Fruit fly (Drosophila melanogaster) whole organism, embryonic: ENCODE results near the gene CG14024.

Experiments
- Aef1 ChIP-seq: fragments of 200-800 bp; sonication (Bioruptor generic); IDR thresholded peaks from 3 replicates; pipeline ENCODE4 v1.3.6; 2022; ENCODE audit warnings: missing biosample characterization, missing genetic modification characterization
- Atf3 ChIP-seq: fragments of 200-800 bp; sonication (Bioruptor generic); optimal IDR thresholded peaks from 3 replicates; lab custom pipeline; 2016; ENCODE audit warnings: missing biosample characterization, missing genetic modification characterization
- Atf6 ChIP-seq: fragments of 200-800 bp; sonication (Bioruptor generic); IDR thresholded peaks from 2 replicates; pipeline ENCODE4 v1.3.6; 2022; ENCODE audit warnings: missing biosample characterization, missing genetic modification characterization
- Bgb ChIP-seq: fragments of 200-800 bp; sonication (Bioruptor generic); IDR thresholded peaks from 2 replicates; pipeline ENCODE4 v1.3.6; 2022; ENCODE audit warnings: missing biosample characterization, missing genetic modification characterization; ENCODE audit not compliant: partially characterized antibody
- CG1233 ChIP-seq: fragments of 200-800 bp; sonication (Bioruptor generic); optimal IDR thresholded peaks from 4 replicates; lab custom pipeline; 2018; ENCODE audit warnings: missing biosample characterization, mild to moderate bottlenecking, missing genetic modification characterization
- CG15269 ChIP-seq: fragments of 200-800 bp; sonication (Bioruptor generic); optimal IDR thresholded peaks from 2 replicates; lab custom pipeline; 2018; ENCODE audit warnings: missing biosample characterization, mild to moderate bottlenecking, missing genetic modification characterization, moderate library complexity
- CG15479 ChIP-seq: fragments of 200-800 bp; sonication (Bioruptor generic); optimal IDR thresholded peaks from 3 replicates; lab custom pipeline; 2019; ENCODE audit warnings: missing biosample characterization, mild to moderate bottlenecking, missing genetic modification characterization, moderate library complexity
- CG18764 ChIP-seq: fragments of 200-800 bp; sonication (Bioruptor generic); optimal IDR thresholded peaks from 3 replicates; lab custom pipeline; 2016; ENCODE audit warnings: missing biosample characterization, missing genetic modification characterization
- CG2129 ChIP-seq: fragments of 200-800 bp; sonication (Bioruptor generic); IDR thresholded peaks from 2 replicates; pipeline ENCODE4 v1.3.6; 2022; ENCODE audit warnings: missing biosample characterization, missing genetic modification characterization; ENCODE audit not compliant: partially characterized antibody
- CG2199 ChIP-seq: fragments of 200-800 bp; sonication (Bioruptor generic); IDR thresholded peaks from 3 replicates; pipeline ENCODE4 v1.3.6; 2022; ENCODE audit warnings: missing biosample characterization, missing genetic modification characterization
- CG31441 ChIP-seq: fragments of 200-800 bp; sonication (Bioruptor generic); IDR thresholded peaks from 2 replicates; pipeline ENCODE4 v1.3.6; 2022; ENCODE audit warnings: missing biosample characterization, missing genetic modification characterization
- CG3995 ChIP-seq: fragments of 200-800 bp; sonication (Bioruptor generic); optimal IDR thresholded peaks from 3 replicates; lab custom pipeline; 2016; ENCODE audit warnings: missing biosample characterization, missing genetic modification characterization
- CG42726 ChIP-seq: fragments of 200-800 bp; sonication (Bioruptor generic); IDR thresholded peaks from 2 replicates; pipeline ENCODE4 v1.3.6; 2022; ENCODE audit warnings: missing biosample characterization, missing genetic modification characterization; ENCODE audit not compliant: partially characterized antibody
- CG6689 ChIP-seq: fragments of 200-800 bp; sonication (Bioruptor generic); IDR thresholded peaks from 2 replicates; pipeline ENCODE4 v1.3.6; 2022; ENCODE audit warnings: missing biosample characterization, missing genetic modification characterization
- CG6791 ChIP-seq: fragments of 200-800 bp; sonication (Bioruptor generic); IDR thresholded peaks from 3 replicates; pipeline ENCODE4 v1.3.6; 2022; ENCODE audit warnings: missing biosample characterization, missing genetic modification characterization; ENCODE audit not compliant: partially characterized antibody
- CG6854 ChIP-seq: fragments of 200-800 bp; sonication (Bioruptor generic); optimal IDR thresholded peaks from 3 replicates; lab custom pipeline; 2017; ENCODE audit warnings: missing biosample characterization, mild to moderate bottlenecking, missing genetic modification characterization
- CG7786 ChIP-seq: fragments of 200-800 bp; sonication (Bioruptor generic); optimal IDR thresholded peaks from 2 replicates; lab custom pipeline; 2016; ENCODE audit warnings: missing biosample characterization, missing genetic modification characterization
- CG7987 ChIP-seq: fragments of 200-800 bp; sonication (Bioruptor generic); optimal IDR thresholded peaks from 2 replicates; lab custom pipeline; 2018; ENCODE audit warnings: missing biosample characterization, mild to moderate bottlenecking, missing genetic modification characterization, moderate library complexity
- CG8388 ChIP-seq: fragments of 200-800 bp; sonication (Bioruptor generic); optimal IDR thresholded peaks from 2 replicates; lab custom pipeline; 2019; ENCODE audit warnings: missing biosample characterization, mild to moderate bottlenecking, missing genetic modification characterization, moderate library complexity
- CG9727 ChIP-seq: fragments of 200-800 bp; sonication (Bioruptor generic); optimal IDR thresholded peaks from 3 replicates; lab custom pipeline; 2017; ENCODE audit warnings: missing biosample characterization, mild to moderate bottlenecking, missing genetic modification characterization
- D19A ChIP-seq: fragments of 200-800 bp; optimal IDR thresholded peaks from 3 replicates; lab custom pipeline; 2019; ENCODE audit warnings: missing biosample characterization, mild to moderate bottlenecking, missing genetic modification characterization, moderate library complexity
- Dbx ChIP-seq: fragments of 200-800 bp; sonication (Bioruptor generic); IDR thresholded peaks from 3 replicates; pipeline ENCODE4 v1.3.6; 2022; ENCODE audit warnings: missing biosample characterization, missing genetic modification characterization
- E2f2 ChIP-seq: fragments of 200-800 bp; sonication (Bioruptor generic); IDR thresholded peaks from 2 replicates; pipeline ENCODE4 v1.3.6; 2022; ENCODE audit warnings: missing biosample characterization, missing genetic modification characterization
- ERR ChIP-seq: fragments of 200-800 bp; sonication (Bioruptor generic); optimal IDR thresholded peaks from 2 replicates; lab custom pipeline; 2016; ENCODE audit warnings: missing biosample characterization, missing genetic modification characterization
- HLHmδ ChIP-seq: fragments of 200-800 bp; sonication (Bioruptor generic); optimal IDR thresholded peaks from 2 replicates; lab custom pipeline; 2018; ENCODE audit warnings: missing biosample characterization, mild to moderate bottlenecking, missing genetic modification characterization, moderate library complexity
- MESR4 ChIP-seq: fragments of 200-800 bp; sonication (Bioruptor generic); optimal IDR thresholded peaks from 2 replicates; lab custom pipeline; 2018; ENCODE audit warnings: missing biosample characterization, mild to moderate bottlenecking, missing genetic modification characterization, moderate library complexity
- Med ChIP-seq: fragments of 200-800 bp; sonication (Bioruptor generic); peaks from one replicate; lab custom pipeline; 2016; ENCODE audit warnings: missing biosample characterization, missing genetic modification characterization, mild to moderate bottlenecking, inconsistent platforms, moderate library complexity
- Nf-YC ChIP-seq: fragments of 200-800 bp; optimal IDR thresholded peaks from 3 replicates; lab custom pipeline; 2019; ENCODE audit warnings: missing biosample characterization, mild to moderate bottlenecking, missing genetic modification characterization, moderate library complexity
- NfI ChIP-seq: fragments of 200-800 bp; sonication (Bioruptor generic); optimal IDR thresholded peaks from 3 replicates; lab custom pipeline; 2018; ENCODE audit warnings: missing biosample characterization, mild to moderate bottlenecking, missing genetic modification characterization, moderate library complexity
- Oaz ChIP-seq: fragments of 200-800 bp; sonication (Bioruptor generic); IDR thresholded peaks from 2 replicates; pipeline ENCODE4 v1.3.6; 2022; ENCODE audit warnings: missing biosample characterization, missing genetic modification characterization
- Xrp1 ChIP-seq: fragments of 200-800 bp; sonication (Bioruptor generic); IDR thresholded peaks from 2 replicates; pipeline ENCODE4 v1.3.6; 2022; ENCODE audit warnings: missing biosample characterization, missing genetic modification characterization
- abd-A ChIP-seq: fragments of 200-800 bp; sonication (Bioruptor generic); optimal IDR thresholded peaks from 3 replicates; lab custom pipeline; 2019; ENCODE audit warnings: missing biosample characterization, mild to moderate bottlenecking, missing genetic modification characterization, moderate library complexity
- bsh ChIP-seq, 2 experiments: fragments of 200-800 bp; sonication (Bioruptor generic); optimal IDR thresholded peaks; 2 replicates each; lab custom pipeline; 2017 to 2018; ENCODE audit warnings: mild to moderate bottlenecking in 2 of 2, missing biosample characterization in 2 of 2, missing genetic modification characterization in 2 of 2, moderate library complexity in 1 of 2
- ci ChIP-seq: fragments of 200-800 bp; sonication (Bioruptor generic); IDR thresholded peaks from 3 replicates; pipeline ENCODE4 v1.3.6; 2022; ENCODE audit warnings: missing biosample characterization, missing genetic modification characterization
- dm ChIP-seq: fragments of 200-800 bp; sonication (Bioruptor generic); optimal IDR thresholded peaks from 3 replicates; lab custom pipeline; 2016; ENCODE audit warnings: missing biosample characterization, missing genetic modification characterization
- dmrt99B ChIP-seq: fragments of 200-800 bp; sonication (Bioruptor generic); optimal IDR thresholded peaks from 2 replicates; lab custom pipeline; 2018; ENCODE audit warnings: missing biosample characterization, mild to moderate bottlenecking, missing genetic modification characterization, moderate library complexity
- en ChIP-seq: fragments of 200-800 bp; sonication (Bioruptor generic); optimal IDR thresholded peaks from 2 replicates; lab custom pipeline; 2016; ENCODE audit warnings: missing biosample characterization, missing genetic modification characterization
- ewg ChIP-seq: fragments of 200-800 bp; sonication (Bioruptor generic); optimal IDR thresholded peaks from 3 replicates; lab custom pipeline; 2017; ENCODE audit warnings: mild to moderate bottlenecking, missing biosample characterization, missing genetic modification reagents, missing genetic modification characterization
- ken ChIP-seq: fragments of 200-800 bp; sonication (Bioruptor generic); IDR thresholded peaks from 3 replicates; pipeline ENCODE4 v1.3.6; 2022; ENCODE audit warnings: missing biosample characterization, missing genetic modification characterization
- lmd ChIP-seq: fragments of 200-800 bp; sonication (Bioruptor generic); IDR thresholded peaks from 2 replicates; pipeline ENCODE4 v1.3.6; 2022; ENCODE audit warnings: missing biosample characterization, missing genetic modification characterization
- mld ChIP-seq: fragments of 200-800 bp; sonication (Bioruptor generic); IDR thresholded peaks from 3 replicates; pipeline ENCODE4 v1.3.6; 2022; ENCODE audit warnings: missing biosample characterization, missing genetic modification characterization; ENCODE audit not compliant: partially characterized antibody
- nerfin-2 ChIP-seq: fragments of 200-800 bp; sonication (Bioruptor generic); IDR thresholded peaks from 2 replicates; pipeline ENCODE4 v1.3.6; 2022; ENCODE audit warnings: missing biosample characterization, missing genetic modification characterization; ENCODE audit not compliant: partially characterized antibody
- odd ChIP-seq: fragments of 200-800 bp; sonication (Bioruptor generic); optimal IDR thresholded peaks from 2 replicates; lab custom pipeline; 2017; ENCODE audit warnings: missing biosample characterization, mild to moderate bottlenecking, missing genetic modification characterization
- otp ChIP-seq: fragments of 200-800 bp; sonication (Bioruptor generic); IDR thresholded peaks from 3 replicates; pipeline ENCODE4, ENCODE4 v1.3.6; 2022; ENCODE audit warnings: missing biosample characterization, missing genetic modification characterization
- psq ChIP-seq: fragments of 200-800 bp; sonication (Bioruptor generic); optimal IDR thresholded peaks from 2 replicates; lab custom pipeline; 2017; ENCODE audit warnings: missing biosample characterization, missing genetic modification characterization
- slou ChIP-seq: fragments of 200-800 bp; sonication (Bioruptor generic); optimal IDR thresholded peaks from 3 replicates; lab custom pipeline; 2016; ENCODE audit warnings: missing biosample characterization, missing genetic modification characterization
- tll ChIP-seq, 2 experiments: fragments of 200-800 bp in 1 of 2; fragments of >200 bp in 1 of 2; sonication (Bioruptor generic) in 1 of 2; optimal IDR thresholded peaks; 2 replicates each; lab custom pipeline; 2017 to 2019; ENCODE audit warnings: missing biosample characterization in 2 of 2, missing genetic modification characterization in 2 of 2, mild to moderate bottlenecking in 1 of 2, moderate library complexity in 1 of 2

CG14024 gene

dm6 chr2L:5326414-5327265 lies 11.9 kb upstream of the CG14024 start, which contains the start of the genes Ncoa6 and cype:
Gene Ncoa6, minus strand, starts transcription at chr2L:5326683.
Gene cype, plus strand, starts transcription at chr2L:5327227.
- TF ChIP-seq HLHmδ (GFP tag; lab: Kevin White, UChicago) (peak; percentile 6), slou (GFP tag; lab: Kevin White, UChicago) (peak; percentile 48), CG8388 (GFP tag; lab: Kevin White, UChicago) (peak; percentile 36), Dbx (0 out of 3 replicates have a peak, but pooled peaks have one; percentile 36), ewg (GFP tag; lab: Kevin White, UChicago) (peak; percentile 8), abd-A (no peak), Xrp1 (GFP tag; lab: Robert Waterston, UW) (peak; percentile 50; the same call in 1 of the 2 replicates), dm (GFP tag; lab: Kevin White, UChicago) (no peak), MESR4 (peak; percentile 85), dmrt99B (tag; lab: Kevin White, UChicago) (peak; percentile 47), Aef1 (GFP tag; lab: Robert Waterston, UW) (peak; percentile 40; the same call in 2 of the 3 replicates), nerfin-2 (no peak; the same call in 1 of the 2 replicates), Atf6 (GFP tag; lab: Robert Waterston, UW) (no peak), CG7786 (no peak), E2f2 (GFP tag; lab: Robert Waterston, UW) (peak; percentile 34; the same call in 1 of the 2 replicates), Med (GFP tag; lab: Kevin White, UChicago) (peak; percentile 79), CG15269 (tag; lab: Kevin White, UChicago) (peak; percentile 62), CG2129 (GFP tag; lab: Robert Waterston, UW) (peak; percentile 58), en (GFP tag; lab: Kevin White, UChicago) (no peak), NfI (GFP tag; lab: Kevin White, UChicago) (peak; percentile 37), ci (GFP tag; lab: Robert Waterston, UW) (0 out of 3 replicates have a peak, but pooled peaks have one; percentile 46), CG18764 (peak; percentile 28), Oaz (GFP tag; lab: Robert Waterston, UW) (no peak), otp (GFP tag; lab: Robert Waterston, UW) (0 out of 3 replicates have a peak, but pooled peaks have one; percentile 40), CG6689 (GFP tag; lab: Robert Waterston, UW) (peak; percentile 12; the same call in 1 of the 2 replicates), bsh (GFP tag; optimal IDR thresholded peaks at IDR 0.05; lab: Kevin White, UChicago) (peak in 1 of 2 experiments; percentile 53), CG2199 (GFP tag; lab: Robert Waterston, UW) (no peak), odd (GFP tag; lab: Kevin White, UChicago) (no peak), mld (GFP tag; lab: Robert Waterston, UW) (peak; percentile 45; the same call in 1 of the 3 replicates), Nf-YC (peak; percentile 73), CG15479 (GFP tag; lab: Kevin White, UChicago) (no peak), CG7987 (GFP tag; lab: Kevin White, UChicago) (peak; percentile 28), CG31441 (GFP tag; lab: Robert Waterston, UW) (peak; percentile 62), Bgb (GFP tag; lab: Robert Waterston, UW) (peak; percentile 84), CG6791 (peak; percentile 79), D19A (tag; lab: Kevin White, UChicago) (peak; percentile 46), CG6854 (GFP tag; lab: Kevin White, UChicago) (peak; percentile 6), psq (peak; percentile 6), CG9727 (peak; percentile 56), CG3995 (GFP tag; lab: Kevin White, UChicago) (no peak), CG42726 (GFP tag; lab: Robert Waterston, UW) (peak; percentile 88), ERR (GFP tag; lab: Kevin White, UChicago) (no peak), lmd (GFP tag; lab: Robert Waterston, UW) (peak; percentile 17; the same call in 1 of the 2 replicates), ken (GFP tag; lab: Robert Waterston, UW) (peak; percentile 57; the same call in 2 of the 3 replicates), CG1233 (GFP tag; lab: Kevin White, UChicago) (no peak), tll (GFP tag; optimal IDR thresholded peaks at IDR 0.05; lab: Kevin White, UChicago) (no peak), Atf3 (GFP tag; lab: Kevin White, UChicago) (peak; percentile 9)
